Worm (Caenorhabditis elegans) whole organism, young adult: ENCODE data around the gene T14G12.6.

Experiments used
- ama-1 ChIP-seq, 3 experiments: fragments of 150-350 bp in 1 of 3; sonication (generic microtip) in 2 of 3; optimal IDR thresholded peaks; 2 replicates each; lab custom pipeline; 2014 to 2018; ENCODE audit warnings: missing biosample characterization in 2 of 3, missing genetic modification characterization in 2 of 3, missing genetic modification reagents in 2 of 3
- attf-3 ChIP-seq: fragments of 200-800 bp; sonication (Bioruptor generic); conservative IDR thresholded peaks from 2 replicates; pipeline ENCODE4 v1.3.6; 2022; ENCODE audit warnings: missing genetic modification reagents, missing genetic modification characterization, missing compliant biosample characterization
- lsl-1 ChIP-seq: fragments of 200-800 bp; sonication (Bioruptor generic); optimal IDR thresholded peaks from 2 replicates; lab custom pipeline; 2018; ENCODE audit warnings: mild to moderate bottlenecking, missing genetic modification characterization, moderate library complexity, missing compliant biosample characterization
- snpc-4 ChIP-seq, 5 experiments: fragments of 150-350 bp in 1 of 5; sonication (generic microtip) in 4 of 5; optimal IDR thresholded peaks; 2 replicates each; lab custom pipeline; 2014 to 2018; ENCODE audit warnings: missing genetic modification characterization in 5 of 5, missing biosample characterization in 3 of 5, antibody characterized with exemption in 2 of 5, mild to moderate bottlenecking in 2 of 5, missing compliant biosample characterization in 2 of 5, missing genotype in 2 of 5, moderate library complexity in 2 of 5, missing genetic modification reagents in 1 of 5
- unc-62 ChIP-seq: fragments of 150-350 bp; optimal IDR thresholded peaks from 2 replicates; lab custom pipeline; 2014; ENCODE audit warnings: missing biosample characterization, missing genetic modification reagents, missing genetic modification characterization

ce11 chrX:3759345-3759744 is at the start of gene T14G12.6:
- TF ChIP-seq ama-1 (optimal IDR thresholded peaks at IDR 0.05; lab: Kevin White, UChicago) (no peak), ama-1 (GFP tag; optimal IDR thresholded peaks at IDR 0.05; lab: Kevin White, UChicago) (no peak), lsl-1 (GFP tag; lab: Kevin White, UChicago) (no peak), attf-3 (no peak), snpc-4 (GFP tag; optimal IDR thresholded peaks at IDR 0.05; lab: Kevin White, UChicago) (no peak), snpc-4 (tag; optimal IDR thresholded peaks at IDR 0.05; lab: Kevin White, UChicago) (no peak), unc-62 (GFP tag; lab: Kevin White, UChicago) (no peak)
